Fruit fly (Drosophila melanogaster): ENCODE data around the gene eg.

DNA sequence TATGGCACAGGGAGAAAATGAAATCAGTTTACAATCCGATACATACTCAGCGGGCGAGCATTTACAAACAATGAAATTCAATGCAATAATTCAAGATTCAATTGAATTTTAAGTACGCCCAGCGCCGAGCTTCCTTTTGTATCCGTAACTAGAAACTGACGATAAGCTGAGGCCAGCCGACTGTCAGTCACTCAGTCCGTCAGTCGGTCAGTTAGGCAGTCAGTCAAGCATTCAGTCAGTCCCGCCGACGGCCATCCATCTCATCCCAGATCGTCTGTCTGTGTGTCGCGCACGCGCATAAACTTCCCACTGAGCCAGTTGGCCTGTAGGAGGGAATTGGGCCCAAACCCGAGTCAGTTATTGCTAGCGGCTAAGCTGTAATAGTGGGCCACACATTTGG is 11.0 kb downstream of the eg start:
- TF ChIP-seq CG13204 (GFP tag; optimal IDR thresholded peaks at IDR 0.05) (no peak), Snoo (tag; optimal IDR thresholded peaks at IDR 0.05) (no peak), CG10348 (GFP tag; IDR thresholded peaks at IDR 0.05) (no peak), CG4496 (GFP tag; IDR thresholded peaks at IDR 0.05) (no peak), CG34367 (tag; optimal IDR thresholded peaks at IDR 0.05) (no peak)

Data from whole organism, pupa.